Worm (Caenorhabditis elegans) whole organism, L2 larva: ENCODE data around the gene ugt-7.

Source experiments
- ceh-82 ChIP-seq: fragments of 150-350 bp; optimal IDR thresholded peaks from 2 replicates; lab custom pipeline; 2014; ENCODE audit warnings: missing biosample characterization, missing genetic modification characterization
- nhr-12 ChIP-seq: fragments of 150-350 bp; optimal IDR thresholded peaks from 2 replicates; lab custom pipeline; 2014; ENCODE audit warnings: missing biosample characterization, missing genetic modification characterization
- snpc-4 ChIP-seq: fragments of 150-350 bp; optimal IDR thresholded peaks from 2 replicates; lab custom pipeline; 2014; ENCODE audit warnings: missing biosample characterization, missing genetic modification characterization
- ztf-11 ChIP-seq: sonication (generic microtip); optimal IDR thresholded peaks from 2 replicates; lab custom pipeline; 2017; ENCODE audit warnings: missing biosample characterization, missing genetic modification characterization

DNA sequence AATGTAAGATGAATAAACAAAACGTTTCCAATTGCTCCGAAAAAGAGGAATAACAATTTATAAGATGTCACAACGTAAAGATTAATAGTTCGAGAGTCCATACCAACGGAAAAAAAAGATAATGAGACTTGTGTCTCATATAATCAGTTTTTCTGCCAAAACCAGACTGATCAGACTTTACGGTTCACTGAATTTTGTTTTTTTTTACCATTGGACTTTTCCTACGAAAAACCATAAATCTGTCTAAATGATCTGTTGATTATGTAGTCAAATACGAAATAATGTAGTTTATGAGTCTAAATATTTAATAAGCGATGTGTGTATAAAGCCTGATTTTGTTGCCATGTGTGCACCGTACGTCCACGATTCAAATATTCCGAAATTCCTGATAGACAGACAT, 21.3 kb downstream of the ugt-7 start, which contains the start of gene srsx-11:
- no peak for TF ChIP-seq ceh-82
- TF ChIP-seq nhr-12 (tag; lab: Kevin White, UChicago) = no peak
- TF ChIP-seq ztf-11 (tag; lab: Kevin White, UChicago) = no peak
- no peak for TF ChIP-seq snpc-4 (tag; lab: Kevin White, UChicago)
